Worm (Caenorhabditis elegans): ENCODE measurements around the gene cec-2.

- TF ChIP-seq ama-1 (optimal IDR thresholded peaks at IDR 0.05) = no peak
- TF ChIP-seq ets-7 (tag; optimal IDR thresholded peaks at IDR 0.05) = no peak
These were observed 34.4 kb downstream of the cec-2 start, which contains the start of gene dsl-2 for ce11 chrIV:1204870-1205269.
